Worm (Caenorhabditis elegans) whole organism, L2 larva: ENCODE results near the gene grd-14.

Experiments used
- C34F6.9 ChIP-seq: fragments of 150-350 bp; optimal IDR thresholded peaks from 2 replicates; lab custom pipeline; 2014; ENCODE audit warnings: missing biosample characterization, missing genetic modification characterization
- F13H6.1 ChIP-seq: sonication (generic microtip); optimal IDR thresholded peaks from 2 replicates; lab custom pipeline; 2016; ENCODE audit warnings: missing genetic modification characterization, missing compliant biosample characterization
- R02D3.7 ChIP-seq: fragments of 150-350 bp; optimal IDR thresholded peaks from 2 replicates; lab custom pipeline; 2014; ENCODE audit warnings: missing biosample characterization, missing genetic modification characterization
- Y55F3AM.14 ChIP-seq: fragments of 200-800 bp; sonication (Bioruptor generic); optimal IDR thresholded peaks from 2 replicates; lab custom pipeline; 2018; ENCODE audit warnings: mild to moderate bottlenecking, missing genetic modification characterization, missing compliant biosample characterization
- ZK546.5 ChIP-seq: sonication (generic microtip); optimal IDR thresholded peaks from 2 replicates; lab custom pipeline; 2017; ENCODE audit warnings: missing biosample characterization, missing genetic modification characterization
- ama-1 ChIP-seq: fragments of 150-350 bp; optimal IDR thresholded peaks from 2 replicates; lab custom pipeline; 2018; ENCODE audit warnings: inconsistent platforms
- blmp-1 ChIP-seq: sonication (generic microtip); optimal IDR thresholded peaks from 2 replicates; lab custom pipeline; 2017; ENCODE audit warnings: missing genetic modification characterization, mild to moderate bottlenecking, missing compliant biosample characterization, antibody characterized with exemption, moderate library complexity; ENCODE audit not compliant: insufficient read depth
- ceh-82 ChIP-seq: fragments of 150-350 bp; optimal IDR thresholded peaks from 2 replicates; lab custom pipeline; 2014; ENCODE audit warnings: missing biosample characterization, missing genetic modification characterization
- crh-2 ChIP-seq: sonication (generic microtip); optimal IDR thresholded peaks from 2 replicates; lab custom pipeline; 2017; ENCODE audit warnings: missing biosample characterization, missing genetic modification characterization
- egl-27 ChIP-seq: sonication (generic microtip); optimal IDR thresholded peaks from 3 replicates; lab custom pipeline; 2017; ENCODE audit warnings: missing biosample characterization, missing genetic modification reagents, missing genetic modification characterization
- elt-3 ChIP-seq: sonication (generic microtip); optimal IDR thresholded peaks from 2 replicates; lab custom pipeline; 2017; ENCODE audit warnings: missing biosample characterization, missing genetic modification characterization
- fos-1 ChIP-seq: fragments of 150-350 bp; optimal IDR thresholded peaks from 2 replicates; lab custom pipeline; 2014; ENCODE audit warnings: missing biosample characterization, missing genetic modification characterization
- gmeb-1 ChIP-seq: fragments of 150-350 bp; optimal IDR thresholded peaks from 2 replicates; lab custom pipeline; 2014; ENCODE audit warnings: missing biosample characterization, missing genetic modification characterization
- lin-13 ChIP-seq: fragments of 150-350 bp; optimal IDR thresholded peaks from 2 replicates; lab custom pipeline; 2014; ENCODE audit warnings: missing biosample characterization, missing genetic modification reagents, missing genetic modification characterization
- lin-39 ChIP-seq: fragments of 150-350 bp; optimal IDR thresholded peaks from 2 replicates; lab custom pipeline; 2014; ENCODE audit warnings: missing biosample characterization, missing genetic modification reagents, missing genetic modification characterization
- lsy-2 ChIP-seq, 2 experiments: fragments of 150-350 bp in 1 of 2; sonication (generic microtip) in 1 of 2; optimal IDR thresholded peaks; 2 replicates each; lab custom pipeline; 2014 to 2017; ENCODE audit warnings: missing biosample characterization in 2 of 2, missing genetic modification characterization in 2 of 2
- mab-5 ChIP-seq: fragments of 150-350 bp; optimal IDR thresholded peaks from 2 replicates; lab custom pipeline; 2014; ENCODE audit warnings: missing biosample characterization, missing genetic modification characterization
- mdl-1 ChIP-seq, 2 experiments: fragments of 150-350 bp in 1 of 2; sonication (generic microtip) in 1 of 2; optimal IDR thresholded peaks; 2 replicates each; lab custom pipeline; 2017; ENCODE audit warnings: missing biosample characterization in 2 of 2, missing genetic modification characterization in 2 of 2
- nhr-11 ChIP-seq: fragments of 150-350 bp; optimal IDR thresholded peaks from 2 replicates; lab custom pipeline; 2014; ENCODE audit warnings: missing biosample characterization, missing genetic modification characterization
- nhr-12 ChIP-seq: fragments of 150-350 bp; optimal IDR thresholded peaks from 2 replicates; lab custom pipeline; 2014; ENCODE audit warnings: missing biosample characterization, missing genetic modification characterization
- nhr-129 ChIP-seq: fragments of 150-350 bp; optimal IDR thresholded peaks from 2 replicates; lab custom pipeline; 2014; ENCODE audit warnings: missing biosample characterization, missing genetic modification characterization
- nhr-21 ChIP-seq: fragments of 150-350 bp; optimal IDR thresholded peaks from 2 replicates; lab custom pipeline; 2014; ENCODE audit warnings: missing biosample characterization, missing genetic modification characterization
- nhr-237 ChIP-seq: fragments of 150-350 bp; optimal IDR thresholded peaks from 2 replicates; lab custom pipeline; 2014; ENCODE audit warnings: missing biosample characterization, missing genetic modification characterization
- nhr-25 ChIP-seq: fragments of 150-350 bp; sonication (generic microtip); optimal IDR thresholded peaks from 3 replicates; lab custom pipeline; 2014; ENCODE audit warnings: missing biosample characterization, missing genetic modification characterization
- nhr-6 ChIP-seq: fragments of 150-350 bp; optimal IDR thresholded peaks from 2 replicates; lab custom pipeline; 2014; ENCODE audit warnings: missing biosample characterization, missing genetic modification characterization
- peb-1 ChIP-seq: fragments of 150-350 bp; optimal IDR thresholded peaks from 2 replicates; lab custom pipeline; 2014; ENCODE audit warnings: missing biosample characterization, missing genetic modification characterization
- sem-4 ChIP-seq: fragments of 150-350 bp; optimal IDR thresholded peaks from 2 replicates; lab custom pipeline; 2014; ENCODE audit warnings: missing biosample characterization, missing genetic modification reagents, missing genetic modification characterization
- skn-1 ChIP-seq: sonication (generic microtip); optimal IDR thresholded peaks from 2 replicates; lab custom pipeline; 2017; ENCODE audit warnings: missing biosample characterization, missing genetic modification characterization
- sma-3 ChIP-seq: sonication (generic microtip); optimal IDR thresholded peaks from 2 replicates; lab custom pipeline; 2016; ENCODE audit warnings: missing genetic modification reagents, missing genetic modification characterization, missing compliant biosample characterization
- sma-9 ChIP-seq, 2 experiments: fragments of 150-350 bp in 1 of 2; sonication (generic microtip) in 1 of 2; optimal IDR thresholded peaks; 2 replicates each; lab custom pipeline; 2014 to 2016; ENCODE audit warnings: missing genetic modification characterization in 2 of 2, mild to moderate bottlenecking in 1 of 2, missing biosample characterization in 1 of 2, missing compliant biosample characterization in 1 of 2, missing genetic modification reagents in 1 of 2, moderate library complexity in 1 of 2
- snpc-4 ChIP-seq: fragments of 150-350 bp; optimal IDR thresholded peaks from 2 replicates; lab custom pipeline; 2014; ENCODE audit warnings: missing biosample characterization, missing genetic modification characterization
- unc-55 ChIP-seq: fragments of 150-350 bp; sonication (generic microtip); optimal IDR thresholded peaks from 3 replicates; lab custom pipeline; 2014; ENCODE audit warnings: missing biosample characterization, missing genetic modification reagents, missing genetic modification characterization
- unc-62 ChIP-seq: fragments of 150-350 bp; optimal IDR thresholded peaks from 2 replicates; lab custom pipeline; 2014; ENCODE audit warnings: missing biosample characterization, missing genetic modification reagents, missing genetic modification characterization
- zag-1 ChIP-seq: fragments of 150-350 bp; optimal IDR thresholded peaks from 2 replicates; lab custom pipeline; 2014; ENCODE audit warnings: missing biosample characterization, missing genetic modification characterization
- ztf-1 ChIP-seq: fragments of 200-800 bp; sonication (Bioruptor generic); conservative IDR thresholded peaks from 2 replicates; pipeline ENCODE4 v1.3.6; 2022; ENCODE audit warnings: missing genetic modification characterization, missing compliant biosample characterization
- ztf-11 ChIP-seq: sonication (generic microtip); optimal IDR thresholded peaks from 2 replicates; lab custom pipeline; 2017; ENCODE audit warnings: missing biosample characterization, missing genetic modification characterization
- ztf-4 ChIP-seq: fragments of 150-350 bp; optimal IDR thresholded peaks from 2 replicates; lab custom pipeline; 2014; ENCODE audit warnings: missing biosample characterization, missing genetic modification characterization

grd-14 gene

DNA sequence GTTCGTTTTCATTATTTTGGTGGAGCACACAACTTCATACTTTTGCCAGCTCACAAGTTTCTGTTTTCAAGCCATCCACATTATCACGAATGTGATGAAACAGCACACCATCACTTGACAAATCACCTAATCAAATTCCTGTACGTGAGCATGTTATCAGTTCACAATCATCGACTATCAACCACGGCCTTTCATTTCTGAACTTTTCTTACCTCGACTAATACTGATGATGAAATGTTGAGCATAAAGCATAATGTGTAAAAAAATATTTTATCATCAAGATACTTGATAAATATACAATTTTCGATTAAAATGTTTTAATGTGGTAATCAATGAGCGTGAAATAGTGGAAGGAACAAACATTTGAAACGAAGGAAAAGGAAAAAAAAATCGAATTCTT lies 26.4 kb upstream of the grd-14 start (continued):
- peak in 1 of 2 experiments; percentile 11 for TF ChIP-seq lsy-2 (tag; optimal IDR thresholded peaks at IDR 0.05; lab: Kevin White, UChicago)
- TF ChIP-seq nhr-25 (tag; lab: Kevin White, UChicago) = no peak
- no peak for TF ChIP-seq ama-1 (lab: Kevin White, UChicago)
- TF ChIP-seq ceh-82 (tag; lab: Kevin White, UChicago) = no peak
- TF ChIP-seq C34F6.9 (tag; lab: Kevin White, UChicago) = no peak
- no peak for TF ChIP-seq blmp-1 (tag; lab: Kevin White, UChicago)
- no peak for TF ChIP-seq mab-5 (tag; lab: Kevin White, UChicago)
- TF ChIP-seq ztf-11 (tag; lab: Kevin White, UChicago) = no peak
- no peak for TF ChIP-seq nhr-12 (tag; lab: Kevin White, UChicago)
- TF ChIP-seq nhr-21 (tag; lab: Kevin White, UChicago) = peak; percentile 40
- TF ChIP-seq sma-9 (GFP tag; optimal IDR thresholded peaks at IDR 0.05; lab: Kevin White, UChicago) = peak; percentile 94
- no peak for TF ChIP-seq sma-9 (tag; optimal IDR thresholded peaks at IDR 0.05; lab: Kevin White, UChicago)
- TF ChIP-seq snpc-4 (tag; lab: Kevin White, UChicago) = no peak
- no peak for TF ChIP-seq lin-39 (tag; lab: Kevin White, UChicago)
- no peak for TF ChIP-seq nhr-11 (tag; lab: Kevin White, UChicago)
- TF ChIP-seq R02D3.7 (tag; lab: Kevin White, UChicago) = no peak
- no peak for TF ChIP-seq ZK546.5 (tag; lab: Kevin White, UChicago)
- peak; percentile 69 for TF ChIP-seq nhr-129 (tag; lab: Kevin White, UChicago)
- TF ChIP-seq nhr-6 = no peak
- no peak for TF ChIP-seq ztf-4 (tag; lab: Kevin White, UChicago)
- no peak for TF ChIP-seq ztf-1 (GFP tag; lab: Robert Waterston, UW)
- no peak for TF ChIP-seq lin-13 (GFP tag; lab: Kevin White, UChicago)
- TF ChIP-seq nhr-237 = no peak
- TF ChIP-seq skn-1 (tag; lab: Kevin White, UChicago) = peak; percentile 31
- no peak for TF ChIP-seq elt-3 (tag; lab: Kevin White, UChicago)

DNA sequence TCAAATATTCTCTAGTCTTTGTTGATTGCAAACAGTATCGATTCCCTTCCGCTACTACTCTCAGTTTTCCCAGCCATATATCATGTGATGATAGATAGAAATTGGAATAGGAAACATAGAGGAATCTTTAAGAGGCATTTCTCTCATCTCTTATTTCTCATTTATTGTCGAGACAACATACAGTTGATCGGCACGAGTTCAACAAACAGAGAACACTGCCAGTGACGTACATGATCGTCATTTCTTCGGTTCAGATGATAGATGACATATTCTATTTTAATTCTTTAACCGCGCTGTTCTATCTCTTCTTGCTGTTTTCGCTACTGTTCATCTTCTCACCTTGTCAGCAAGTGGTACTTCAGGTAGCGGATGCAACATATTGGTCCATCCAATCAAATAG lies 24.7 kb upstream of the grd-14 start:
- TF ChIP-seq crh-2 (tag; lab: Kevin White, UChicago) = peak; percentile 82
- TF ChIP-seq ama-1 (lab: Kevin White, UChicago) = peak; percentile 31
- TF ChIP-seq gmeb-1 (tag; lab: Kevin White, UChicago) = peak; percentile 63
- peak in 1 of 2 experiments; percentile 69 for TF ChIP-seq lsy-2 (tag; optimal IDR thresholded peaks at IDR 0.05; lab: Kevin White, UChicago)
- TF ChIP-seq sma-3 (GFP tag; lab: Kevin White, UChicago) = peak; percentile 97
- peak; percentile 88 for TF ChIP-seq egl-27 (tag; lab: Kevin White, UChicago)
- peak; percentile 65 for TF ChIP-seq unc-62 (GFP tag; lab: Kevin White, UChicago)
- no peak for TF ChIP-seq peb-1
- peak; percentile 62 for TF ChIP-seq fos-1 (tag; lab: Kevin White, UChicago)
- TF ChIP-seq sem-4 (tag; lab: Kevin White, UChicago) = peak; percentile 89
- no peak for TF ChIP-seq zag-1 (tag; lab: Kevin White, UChicago)
- no peak for TF ChIP-seq snpc-4 (tag; lab: Kevin White, UChicago)
- TF ChIP-seq F13H6.1 = peak; percentile 49
- peak; percentile 24 for TF ChIP-seq mab-5 (tag; lab: Kevin White, UChicago)
- TF ChIP-seq ztf-4 (tag; lab: Kevin White, UChicago) = peak; percentile 83
- TF ChIP-seq nhr-21 (tag; lab: Kevin White, UChicago) = peak; percentile 98
- peak; percentile 87 for TF ChIP-seq blmp-1 (tag; lab: Kevin White, UChicago)
- TF ChIP-seq ceh-82 (tag; lab: Kevin White, UChicago) = no peak
- no peak for TF ChIP-seq nhr-237
- peak; percentile 70 to 78 for TF ChIP-seq mdl-1 (tag; optimal IDR thresholded peaks at IDR 0.05; lab: Kevin White, UChicago)
- peak; percentile 85 for TF ChIP-seq nhr-6
- TF ChIP-seq nhr-129 (tag; lab: Kevin White, UChicago) = peak; percentile 79
- peak; percentile 99 for TF ChIP-seq sma-9 (GFP tag; optimal IDR thresholded peaks at IDR 0.05; lab: Kevin White, UChicago)
- peak; percentile 67 for TF ChIP-seq sma-9 (tag; optimal IDR thresholded peaks at IDR 0.05; lab: Kevin White, UChicago)
- TF ChIP-seq nhr-25 (tag; lab: Kevin White, UChicago) = peak; percentile 94
- TF ChIP-seq Y55F3AM.14 (GFP tag; lab: Kevin White, UChicago) = peak; percentile 52

DNA sequence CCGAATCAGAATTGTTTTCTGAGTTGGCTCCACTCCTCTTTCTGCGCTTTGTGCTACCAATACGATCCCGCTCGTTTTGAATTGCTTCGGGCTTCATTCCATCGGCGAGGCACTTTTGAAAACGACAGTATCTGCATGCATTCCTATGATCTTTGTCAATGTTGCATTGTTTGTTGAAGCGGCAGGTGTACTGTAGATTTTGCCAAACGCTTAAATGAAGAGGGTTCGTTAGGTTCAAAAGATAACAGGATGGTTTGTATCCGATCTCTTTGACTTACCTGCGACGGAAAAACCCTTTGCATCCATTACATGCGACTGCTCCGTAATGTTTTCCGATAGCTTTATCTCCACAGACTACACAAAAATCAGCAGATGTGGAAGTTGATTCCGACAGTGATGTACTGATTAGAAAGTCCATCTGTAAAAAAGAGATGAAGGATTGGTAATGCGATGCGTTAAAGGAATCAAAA lies 24.0 kb upstream of the grd-14 start, which contains the start of gene nhr-14:
Gene nhr-14, minus strand, starts transcription at position 420 of the 470 bp plus-strand sequence.
- TF ChIP-seq sem-4 (tag; lab: Kevin White, UChicago) (no peak), unc-55 (GFP tag; lab: Kevin White, UChicago) (no peak), lin-13 (GFP tag; lab: Kevin White, UChicago) (no peak), lsy-2 (tag; optimal IDR thresholded peaks at IDR 0.05; lab: Kevin White, UChicago) (no peak), nhr-6 (no peak), ztf-11 (tag; lab: Kevin White, UChicago) (no peak), nhr-12 (tag; lab: Kevin White, UChicago) (no peak), nhr-11 (tag; lab: Kevin White, UChicago) (no peak), blmp-1 (tag; lab: Kevin White, UChicago) (no peak)
